Worm (Caenorhabditis elegans) whole organism, young adult: ENCODE results near the gene fbxc-32.

Experiments
- C06A6.2 ChIP-seq: fragments of 200-800 bp; sonication (Bioruptor generic); conservative IDR thresholded peaks from 2 replicates; pipeline ENCODE4 v1.3.6; 2022; ENCODE audit warnings: missing genetic modification characterization, missing compliant biosample characterization
- ceh-58 ChIP-seq: fragments of 200-800 bp; sonication (Bioruptor generic); IDR thresholded peaks from 2 replicates; pipeline ENCODE4 v1.3.6; 2022; ENCODE audit warnings: missing genetic modification characterization, missing compliant biosample characterization
- nfya-1 ChIP-seq: sonication (generic microtip); optimal IDR thresholded peaks from 2 replicates; lab custom pipeline; 2017; ENCODE audit warnings: antibody characterized with exemption, missing compliant biosample characterization, missing genetic modification characterization, borderline replicate concordance; ENCODE audit not compliant: insufficient read depth

DNA sequence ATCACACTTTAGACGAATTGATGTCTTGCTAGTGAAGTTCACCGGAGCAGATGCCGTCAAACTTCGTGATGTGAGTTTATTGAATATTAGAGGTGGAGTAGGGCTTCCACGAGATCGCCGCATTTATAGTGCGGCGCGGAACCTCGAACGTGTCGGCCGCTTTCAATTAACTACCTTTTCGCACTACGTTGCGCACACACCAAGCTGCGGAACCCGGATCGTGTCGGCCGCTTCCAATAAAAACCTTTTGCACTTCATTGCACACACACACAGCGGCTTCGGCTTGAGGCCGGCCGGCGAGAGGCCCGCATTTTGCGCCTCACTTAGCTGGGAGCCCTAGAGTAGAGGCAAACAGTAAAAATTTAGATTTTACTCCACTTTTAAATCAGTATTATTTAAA, 42.7 kb downstream of the fbxc-32 start:
- TF ChIP-seq ceh-58 (no peak), C06A6.2 (GFP tag; lab: Robert Waterston, UW) (no peak), nfya-1 (tag; lab: Kevin White, UChicago) (no peak)
